Worm (Caenorhabditis elegans): Measurements from ENCODE around the gene Y57G7A.1.

DNA sequence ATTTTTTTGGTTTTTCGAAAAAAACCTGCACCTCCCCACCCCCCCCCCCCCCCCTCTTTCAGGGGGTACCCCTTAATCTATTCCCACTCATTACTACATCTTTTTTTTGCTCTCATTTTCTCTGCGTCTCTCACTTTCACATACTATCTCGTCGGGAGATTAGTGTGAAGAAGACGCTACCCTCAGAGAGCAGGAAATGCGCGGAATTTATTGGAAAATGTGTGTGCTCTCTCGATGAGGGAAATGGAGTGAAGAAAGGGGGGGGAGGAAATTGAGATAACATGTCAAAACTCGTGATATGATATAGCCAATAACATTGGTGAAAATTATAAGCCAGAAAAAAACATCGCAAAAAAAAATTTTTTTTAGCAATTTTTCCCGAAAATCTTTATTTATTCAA, 27.3 kb downstream of the Y57G7A.1 start:
- TF ChIP-seq snpc-4 (tag; optimal IDR thresholded peaks at IDR 0.05): no peak
- no peak for TF ChIP-seq nhr-76 (tag; optimal IDR thresholded peaks at IDR 0.05)
- TF ChIP-seq unc-120 (tag; optimal IDR thresholded peaks at IDR 0.05; ENCODE audit: poor library complexity, severe bottlenecking): no peak
- no peak for TF ChIP-seq mls-2 (tag; optimal IDR thresholded peaks at IDR 0.05)
